Fruit fly (Drosophila melanogaster) ovary, adult (tissue): Measurements from ENCODE around the gene CG43051.

Experiments
- CG17801 ChIP-seq: fragments of 200-800 bp; optimal IDR thresholded peaks from 2 replicates; lab custom pipeline; 2019; ENCODE audit warnings: missing biosample characterization, mild to moderate bottlenecking, missing genetic modification characterization, moderate library complexity; ENCODE audit not compliant: partially characterized antibody

Gene CG43051

dm6 chr2L:12493771-12494317 is 13.9 kb upstream of the CG43051 start:
- no peak for TF ChIP-seq CG17801

- no peak for TF ChIP-seq CG17801
Measured at dm6 chr2L:12495196-12495595, 12.5 kb upstream of the CG43051 start.

- peak; percentile 19 for TF ChIP-seq CG17801
Measured at dm6 chr2L:12497283-12498265, 10.2 kb upstream of the CG43051 start, which contains the start of gene t-cup. TSS of gene t-cup (minus strand) at chr2L:12497333.

dm6 chr2L:12498538-12498937 is 9.2 kb upstream of the CG43051 start:
- TF ChIP-seq CG17801, result no peak

dm6 chr2L:12499189-12499588 is 8.6 kb upstream of the CG43051 start:
- TF ChIP-seq CG17801, result no peak

- TF ChIP-seq CG17801, result no peak
Measured at dm6 chr2L:12500405-12500804, 7.3 kb upstream of the CG43051 start.

dm6 chr2L:12502839-12503439 is 4.8 kb upstream of the CG43051 start:
- no peak for TF ChIP-seq CG17801

- TF ChIP-seq CG17801, result no peak
Measured at dm6 chr2L:12504006-12504885, 3.5 kb upstream of the CG43051 start.

dm6 chr2L:12504886-12505450 is 2.8 kb upstream of the CG43051 start:
- no peak for TF ChIP-seq CG17801

- no peak for TF ChIP-seq CG17801
Measured at dm6 chr2L:12505662-12506061, 2.1 kb upstream of the CG43051 start.

dm6 chr2L:12506744-12507143 is 995 bp upstream of the CG43051 start:
- TF ChIP-seq CG17801, result no peak

- no peak for TF ChIP-seq CG17801
Measured at dm6 chr2L:12508054-12508577, 377 bp downstream of the CG43051 start.

- TF ChIP-seq CG17801, result no peak
Measured at dm6 chr2L:12508678-12509077, 939 bp downstream of the CG43051 start.

- no peak for TF ChIP-seq CG17801
Measured at dm6 chr2L:12509458-12509857, 1.7 kb downstream of the CG43051 start.

dm6 chr2L:12512520-12512919 is 4.8 kb downstream of the CG43051 start:
- no peak for TF ChIP-seq CG17801

- peak; percentile 90 for TF ChIP-seq CG17801
Measured at dm6 chr2L:12513866-12514361, 6.2 kb downstream of the CG43051 start.
